Worm (Caenorhabditis elegans) whole organism, young adult: ENCODE data around the gene C25G6.4.

Experiments used
- C17E4.6 ChIP-seq: fragments of 200-800 bp; sonication (Bioruptor generic); IDR thresholded peaks from 2 replicates; pipeline ENCODE4 v1.3.6; 2022; ENCODE audit warnings: missing genetic modification reagents, missing genetic modification characterization, missing compliant biosample characterization
- D2030.7 ChIP-seq: fragments of 200-800 bp; sonication (Bioruptor generic); IDR thresholded peaks from 2 replicates; pipeline ENCODE4 v1.3.6; 2022; ENCODE audit warnings: missing genetic modification reagents, missing genetic modification characterization, missing compliant biosample characterization
- F37B4.10 ChIP-seq: fragments of 200-800 bp; sonication (Bioruptor generic); IDR thresholded peaks from 2 replicates; pipeline ENCODE4 v1.3.6; 2022; ENCODE audit warnings: missing genetic modification characterization, missing compliant biosample characterization
- F39B2.1 ChIP-seq: fragments of 200-800 bp; sonication (Bioruptor generic); IDR thresholded peaks from 2 replicates; pipeline ENCODE4 v1.3.6; 2022; ENCODE audit warnings: missing genetic modification reagents, missing genetic modification characterization, missing compliant biosample characterization
- T07F8.4 ChIP-seq: sonication (generic microtip); optimal IDR thresholded peaks from 2 replicates; lab custom pipeline; 2016; ENCODE audit warnings: mild to moderate bottlenecking, missing genetic modification characterization, moderate library complexity, missing compliant biosample characterization
- Y56A3A.18 ChIP-seq: fragments of 200-800 bp; sonication (Bioruptor generic); IDR thresholded peaks from 2 replicates; pipeline ENCODE4 v1.3.6; 2022; ENCODE audit warnings: missing genetic modification reagents, missing genetic modification characterization, missing compliant biosample characterization
- Y79H2A.3 ChIP-seq: fragments of 200-800 bp; sonication (Bioruptor generic); conservative IDR thresholded peaks from 2 replicates; pipeline ENCODE4 v1.3.6; 2022; ENCODE audit warnings: missing genetic modification reagents, missing genetic modification characterization, missing compliant biosample characterization
- atf-7 ChIP-seq: sonication (generic microtip); optimal IDR thresholded peaks from 2 replicates; lab custom pipeline; 2017; ENCODE audit warnings: mild to moderate bottlenecking, missing genetic modification characterization, missing compliant biosample characterization
- athp-1 ChIP-seq: sonication (generic microtip); optimal IDR thresholded peaks from 2 replicates; lab custom pipeline; 2017; ENCODE audit warnings: mild to moderate bottlenecking, missing genetic modification characterization, missing compliant biosample characterization
- attf-5 ChIP-seq: fragments of 200-800 bp; sonication (Bioruptor generic); optimal IDR thresholded peaks from 2 replicates; lab custom pipeline; 2018; ENCODE audit warnings: mild to moderate bottlenecking, missing genetic modification characterization, missing compliant biosample characterization
- bed-2 ChIP-seq: fragments of 200-800 bp; sonication (Bioruptor generic); IDR thresholded peaks from 2 replicates; pipeline ENCODE4 v1.3.6; 2022; ENCODE audit warnings: missing genetic modification reagents, missing genetic modification characterization, missing compliant biosample characterization
- cebp-1 ChIP-seq, 2 experiments: fragments of 200-800 bp in 1 of 2; sonication (Bioruptor generic) in 1 of 2; sonication (generic microtip) in 1 of 2; IDR thresholded peaks in 1 of 2; optimal IDR thresholded peaks in 1 of 2; 2 replicates each; pipeline versions ENCODE4 v1.3.6 to Lab custom; 2017 to 2022; ENCODE audit warnings: missing compliant biosample characterization in 2 of 2, missing genetic modification characterization in 2 of 2, mild to moderate bottlenecking in 1 of 2, missing genetic modification reagents in 1 of 2, moderate library complexity in 1 of 2
- cebp-2 ChIP-seq: fragments of 200-800 bp; sonication (Bioruptor generic); IDR thresholded peaks from 2 replicates; pipeline ENCODE4 v1.3.6; 2022; ENCODE audit warnings: missing genetic modification characterization, missing compliant biosample characterization
- ceh-27 ChIP-seq: fragments of 200-800 bp; sonication (Bioruptor generic); optimal IDR thresholded peaks from 2 replicates; lab custom pipeline; 2018; ENCODE audit warnings: mild to moderate bottlenecking, missing genetic modification characterization, moderate library complexity, missing compliant biosample characterization
- ceh-58 ChIP-seq: fragments of 200-800 bp; sonication (Bioruptor generic); IDR thresholded peaks from 2 replicates; pipeline ENCODE4 v1.3.6; 2022; ENCODE audit warnings: missing genetic modification characterization, missing compliant biosample characterization
- ceh-79 ChIP-seq: sonication (generic microtip); optimal IDR thresholded peaks from 2 replicates; lab custom pipeline; 2017; ENCODE audit warnings: mild to moderate bottlenecking, missing genetic modification characterization, missing compliant biosample characterization
- egrh-3 ChIP-seq: fragments of 200-800 bp; sonication (Bioruptor generic); IDR thresholded peaks from 2 replicates; pipeline ENCODE4 v1.3.6; 2022; ENCODE audit warnings: missing genetic modification reagents, missing genetic modification characterization, missing compliant biosample characterization
- gei-17 ChIP-seq: fragments of 200-800 bp; sonication (Bioruptor generic); optimal IDR thresholded peaks from 2 replicates; lab custom pipeline; 2018; ENCODE audit warnings: mild to moderate bottlenecking, missing genetic modification characterization, missing compliant biosample characterization
- him-1 ChIP-seq: sonication (generic microtip); optimal IDR thresholded peaks from 2 replicates; lab custom pipeline; 2016; ENCODE audit warnings: missing genotype, missing genetic modification reagents, missing genetic modification characterization, missing compliant biosample characterization
- hlh-26 ChIP-seq: fragments of 200-800 bp; sonication (Bioruptor generic); conservative IDR thresholded peaks from 2 replicates; pipeline ENCODE4 v1.3.6; 2022; ENCODE audit warnings: missing genetic modification reagents, missing genetic modification characterization, missing compliant biosample characterization
- hrde-1 ChIP-seq: sonication (generic microtip); optimal IDR thresholded peaks from 2 replicates; lab custom pipeline; 2016; ENCODE audit warnings: missing genetic modification characterization, mild to moderate bottlenecking, missing compliant biosample characterization, moderate library complexity, missing genotype, missing genetic modification reagents, borderline replicate concordance
- lin-54 ChIP-seq: fragments of 200-800 bp; sonication (Bioruptor generic); optimal IDR thresholded peaks from 2 replicates; lab custom pipeline; 2018; ENCODE audit warnings: mild to moderate bottlenecking, missing genetic modification characterization, missing compliant biosample characterization
- madf-10 ChIP-seq: sonication (generic microtip); optimal IDR thresholded peaks from 2 replicates; lab custom pipeline; 2016; ENCODE audit warnings: mild to moderate bottlenecking, missing genetic modification characterization, missing compliant biosample characterization
- mel-28 ChIP-seq: sonication (generic microtip); optimal IDR thresholded peaks from 2 replicates; lab custom pipeline; 2016; ENCODE audit warnings: borderline replicate concordance, mild to moderate bottlenecking, missing genetic modification characterization, missing compliant biosample characterization
- nhr-80 ChIP-seq: sonication (generic microtip); optimal IDR thresholded peaks from 2 replicates; lab custom pipeline; 2016; ENCODE audit warnings: missing genetic modification characterization, missing compliant biosample characterization
- rec-8 ChIP-seq, 2 experiments: sonication (generic microtip); optimal IDR thresholded peaks; 2 replicates each; lab custom pipeline; 2016; ENCODE audit warnings: mild to moderate bottlenecking in 2 of 2, missing genetic modification characterization in 2 of 2, missing genetic modification reagents in 2 of 2, missing genotype in 2 of 2, missing biosample characterization in 1 of 2, missing compliant biosample characterization in 1 of 2, moderate library complexity in 1 of 2
- tbp1 ChIP-seq: fragments of 200-800 bp; sonication (Bioruptor generic); optimal IDR thresholded peaks from 2 replicates; lab custom pipeline; 2018; ENCODE audit warnings: mild to moderate bottlenecking, missing genetic modification characterization, missing compliant biosample characterization
- unc-130 ChIP-seq: sonication (generic microtip); optimal IDR thresholded peaks from 2 replicates; lab custom pipeline; 2016; ENCODE audit warnings: missing genetic modification reagents, missing genetic modification characterization, missing compliant biosample characterization
- xnd-1 ChIP-seq: sonication (generic microtip); optimal IDR thresholded peaks from 2 replicates; lab custom pipeline; 2016; ENCODE audit warnings: missing genotype, missing genetic modification reagents, missing genetic modification characterization, missing compliant biosample characterization
- ztf-28 ChIP-seq: fragments of 200-800 bp; sonication (Bioruptor generic); IDR thresholded peaks from 2 replicates; pipeline ENCODE4 v1.3.6; 2022; ENCODE audit warnings: missing genetic modification reagents, missing genetic modification characterization, missing compliant biosample characterization
- ztf-3 ChIP-seq: fragments of 200-800 bp; sonication (Bioruptor generic); optimal IDR thresholded peaks from 2 replicates; lab custom pipeline; 2018; ENCODE audit warnings: mild to moderate bottlenecking, missing genetic modification characterization, missing compliant biosample characterization

The C25G6.4 gene

ce11 chrX:1249738-1250137 lies at the start of gene C25G6.4:
C25G6.4 (minus strand) TSS chrX:1249838.
- TF ChIP-seq F39B2.1 (GFP tag; lab: Robert Waterston, UW), result no peak
- TF ChIP-seq Y79H2A.3, result no peak
- no peak for TF ChIP-seq F37B4.10
- TF ChIP-seq hlh-26 (GFP tag; lab: Robert Waterston, UW), result no peak
- TF ChIP-seq bed-2 (GFP tag; lab: Robert Waterston, UW), result no peak
- no peak for TF ChIP-seq him-1
- no peak for TF ChIP-seq ztf-3 (GFP tag; lab: Kevin White, UChicago)
- no peak for TF ChIP-seq nhr-80 (tag; lab: Kevin White, UChicago)
- no peak for TF ChIP-seq tbp1
- TF ChIP-seq ceh-27 (GFP tag; lab: Kevin White, UChicago), result no peak
- no peak for TF ChIP-seq ceh-79
- TF ChIP-seq Y56A3A.18, result no peak
- no peak for TF ChIP-seq lin-54
- no peak for TF ChIP-seq attf-5 (GFP tag; lab: Kevin White, UChicago)
- no peak for TF ChIP-seq T07F8.4 (tag; lab: Kevin White, UChicago)
- TF ChIP-seq, all 124 proteins: peak for 0

ce11 chrX:1295713-1296112 lies 46.1 kb upstream of the C25G6.4 start:
- TF ChIP-seq nhr-80 (tag; lab: Kevin White, UChicago) (no peak), C17E4.6 (GFP tag; lab: Robert Waterston, UW) (no peak), gei-17 (GFP tag; lab: Kevin White, UChicago) (no peak), cebp-2 (GFP tag; lab: Robert Waterston, UW) (no peak), D2030.7 (GFP tag; lab: Robert Waterston, UW) (no peak), xnd-1 (tag; lab: Kevin White, UChicago) (no peak), hlh-26 (GFP tag; lab: Robert Waterston, UW) (no peak), unc-130 (GFP tag; lab: Kevin White, UChicago) (no peak), ceh-27 (GFP tag; lab: Kevin White, UChicago) (no peak), him-1 (no peak), ceh-58 (GFP tag; lab: Robert Waterston, UW) (no peak), cebp-1 (GFP tag; IDR thresholded peaks at IDR 0.05; lab: Robert Waterston, UW) (no peak), cebp-1 (tag; optimal IDR thresholded peaks at IDR 0.05; lab: Kevin White, UChicago) (no peak), athp-1 (tag; lab: Kevin White, UChicago) (no peak), rec-8 (tag; optimal IDR thresholded peaks at IDR 0.05; lab: Kevin White, UChicago) (no peak), hrde-1 (tag; lab: Kevin White, UChicago) (no peak)

ce11 chrX:1294607-1295303 lies 45.1 kb upstream of the C25G6.4 start, which contains the start of gene dop-4:
dop-4 (plus strand) TSS chrX:1295253.
- TF ChIP-seq atf-7 (tag; lab: Kevin White, UChicago), result no peak
- no peak for TF ChIP-seq mel-28
- no peak for TF ChIP-seq C17E4.6 (GFP tag; lab: Robert Waterston, UW)

- no peak for TF ChIP-seq madf-10
- no peak for TF ChIP-seq D2030.7 (GFP tag; lab: Robert Waterston, UW)
- no peak for TF ChIP-seq ztf-28 (GFP tag; lab: Robert Waterston, UW)
- TF ChIP-seq tbp1, result no peak
These were observed 43.8 kb upstream of the C25G6.4 start for ce11 chrX:1293471-1293870.

- peak; percentile 87 for TF ChIP-seq him-1
- no peak for TF ChIP-seq egrh-3 (GFP tag; lab: Robert Waterston, UW)
- TF ChIP-seq, all 124 proteins: peak for 1
These were observed 43.3 kb upstream of the C25G6.4 start for ce11 chrX:1292894-1293293.
